Fruit fly (Drosophila melanogaster): ENCODE data around the gene CG33995.

Gene CG33995

DNA sequence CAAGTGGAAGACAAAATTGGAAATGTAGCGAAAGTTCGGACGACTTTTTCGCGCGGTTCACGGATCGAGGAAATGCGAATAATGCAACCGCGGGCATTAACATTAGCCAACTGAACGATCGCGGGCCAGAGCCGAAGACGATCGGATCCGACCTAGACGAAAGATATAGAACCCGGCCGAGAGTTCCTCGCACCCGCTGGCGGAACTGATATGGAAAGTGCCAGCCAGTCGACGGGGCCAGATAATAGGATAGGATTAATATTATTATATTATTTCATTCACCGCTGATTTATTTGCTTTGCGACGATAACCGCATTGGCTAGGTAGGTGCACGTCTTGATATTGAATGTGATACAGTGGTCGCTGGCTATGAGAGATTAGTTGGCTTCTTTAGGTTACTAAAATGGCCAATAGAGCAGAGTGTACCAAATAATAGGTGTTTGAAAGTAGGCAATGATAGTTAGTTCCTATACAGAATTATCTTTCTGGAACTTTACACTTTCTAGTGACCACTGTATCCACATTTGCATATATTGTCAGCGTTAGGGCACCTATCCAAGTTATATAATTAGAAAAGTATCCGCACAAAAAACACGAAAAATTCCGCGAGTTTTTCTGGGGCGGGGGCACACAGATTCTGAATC, 43.6 kb upstream of the CG33995 start (continued):
- TF ChIP-seq CG2875 (GFP tag; optimal IDR thresholded peaks at IDR 0.05) (no peak), CG10979 (tag; optimal IDR thresholded peaks at IDR 0.05) (peak; percentile 61), CG12104 (GFP tag; optimal IDR thresholded peaks at IDR 0.05) (peak; percentile 39), sna (GFP tag; IDR thresholded peaks at IDR 0.05; ENCODE audit: partially characterized antibody) (no peak), CG7357 (GFP tag; IDR thresholded peaks at IDR 0.05) (peak; percentile 55; the same call in 1 of the 3 replicates), pan (optimal IDR thresholded peaks at IDR 0.05) (no peak), pan (GFP tag; optimal IDR thresholded peaks at IDR 0.05 in 1 of 2, IDR thresholded peaks at IDR 0.05 in 1 of 2) (peak in 1 of 2 experiments; percentile 73), en (GFP tag; optimal IDR thresholded peaks at IDR 0.05) (peak; percentile 16), dan (GFP tag; IDR thresholded peaks at IDR 0.05) (no peak), CG10366 (GFP tag; IDR thresholded peaks at IDR 0.05) (peak; percentile 69), CG4707 (GFP tag; optimal IDR thresholded peaks at IDR 0.05) (peak; percentile 56), Dip3 (GFP tag; optimal IDR thresholded peaks at IDR 0.05) (peak; percentile 62), CG3726 (GFP tag; IDR thresholded peaks at IDR 0.05) (0 out of 3 replicates have a peak, but pooled peaks have one; percentile 51), tin (GFP tag; optimal IDR thresholded peaks at IDR 0.05) (peak; percentile 69), CoRest (tag; optimal IDR thresholded peaks at IDR 0.05) (peak; percentile 75), CG10959 (GFP tag; IDR thresholded peaks at IDR 0.05) (peak; percentile 67), CG10267 (tag; optimal IDR thresholded peaks at IDR 0.05) (peak; percentile 10), Deaf1 (tag; optimal IDR thresholded peaks at IDR 0.05) (peak; percentile 41), CG6689 (GFP tag; IDR thresholded peaks at IDR 0.05) (peak; percentile 76), Drgx (GFP tag; IDR thresholded peaks at IDR 0.05) (peak; percentile 90), CG34422 (GFP tag; IDR thresholded peaks at IDR 0.05) (peak; percentile 74; the same call in 2 of the 3 replicates), CG12236 (GFP tag; optimal IDR thresholded peaks at IDR 0.05) (no peak), otp (GFP tag; IDR thresholded peaks at IDR 0.05) (peak; percentile 61; the same call in 2 of the 3 replicates), Mrtf (GFP tag; IDR thresholded peaks at IDR 0.05) (peak; percentile 77; the same call in 2 of the 3 replicates), Doc2 (GFP tag; IDR thresholded peaks at IDR 0.05) (no peak), MESR4 (GFP tag; optimal IDR thresholded peaks at IDR 0.05) (no peak), CG4424 (GFP tag; optimal IDR thresholded peaks at IDR 0.05) (peak; percentile 61), ato (GFP tag; IDR thresholded peaks at IDR 0.05; ENCODE audit: partially characterized antibody) (no peak), mam (GFP tag; optimal IDR thresholded peaks at IDR 0.05) (peak; percentile 64), HmgZ (tag; optimal IDR thresholded peaks at IDR 0.05) (peak; percentile 38), wdn (GFP tag; IDR thresholded peaks at IDR 0.05) (0 out of 2 replicates have a peak, but pooled peaks have one; percentile 56), Ets65A (GFP tag) (peak; percentile 93), bbx (GFP tag; IDR thresholded peaks at IDR 0.05; ENCODE audit: partially characterized antibody) (no peak), lilli (GFP tag; optimal IDR thresholded peaks at IDR 0.05) (peak; percentile 67), ab (GFP tag; optimal IDR thresholded peaks at IDR 0.05) (no peak), rib (GFP tag; IDR thresholded peaks at IDR 0.05) (peak; percentile 56; the same call in 1 of the 2 replicates), CG32772 (GFP tag; IDR thresholded peaks at IDR 0.05) (peak; percentile 49), ssp (GFP tag; IDR thresholded peaks at IDR 0.05) (peak; percentile 44; the same call in 1 of the 2 replicates), ro (GFP tag; IDR thresholded peaks at IDR 0.05) (no peak), gce (GFP tag; IDR thresholded peaks at IDR 0.05) (peak; percentile 37; the same call in 2 of the 3 replicates), CG18619 (GFP tag; optimal IDR thresholded peaks at IDR 0.05) (peak; percentile 48), Max (GFP tag; optimal IDR thresholded peaks at IDR 0.05) (peak; percentile 2), CG14965 (GFP tag; optimal IDR thresholded peaks at IDR 0.05; ENCODE audit: borderline replicate concordance) (no peak), ftz-f1 (GFP tag; optimal IDR thresholded peaks at IDR 0.05) (no peak), dpn (GFP tag; optimal IDR thresholded peaks at IDR 0.05) (peak; percentile 67 to 75), Hey (tag; optimal IDR thresholded peaks at IDR 0.05) (peak; percentile 4), jumu (GFP tag; optimal IDR thresholded peaks at IDR 0.05) (peak; percentile 48), pho (GFP tag; optimal IDR thresholded peaks at IDR 0.05) (peak; percentile 2), Hmx (GFP tag; optimal IDR thresholded peaks at IDR 0.05) (peak; percentile 26), CG6272 (GFP tag; IDR thresholded peaks at IDR 0.05) (0 out of 2 replicates have a peak, but pooled peaks have one; percentile 46)

Measured in whole organism, embryonic.